Fruit fly (Drosophila melanogaster): ENCODE results near the gene Orco.

Gene Orco

dm6 chr3R:5412987-5413386 is 781 bp upstream of the Orco start:
- TF ChIP-seq sv (GFP tag; optimal IDR thresholded peaks at IDR 0.05) (peak; percentile 21), psq (GFP tag; optimal IDR thresholded peaks at IDR 0.05) (no peak), CrebA (GFP tag; optimal IDR thresholded peaks at IDR 0.05; ENCODE audit: borderline replicate concordance) (no peak)

dm6 chr3R:5403963-5404362 is 8.2 kb downstream of the Orco start, which contains the start of gene CG2663:
CG2663 (minus strand) TSS chr3R:5404135.
- TF ChIP-seq dsf (GFP tag; optimal IDR thresholded peaks at IDR 0.05; ENCODE audit: borderline replicate concordance) (no peak), sage (GFP tag; optimal IDR thresholded peaks at IDR 0.05) (no peak), Hr83 (GFP tag; optimal IDR thresholded peaks at IDR 0.05; ENCODE audit: poor library complexity, severe bottlenecking) (no peak), OdsH (GFP tag; optimal IDR thresholded peaks at IDR 0.05) (no peak), jim (GFP tag; optimal IDR thresholded peaks at IDR 0.05) (no peak), woc (GFP tag; optimal IDR thresholded peaks at IDR 0.05) (no peak), tai (GFP tag; optimal IDR thresholded peaks at IDR 0.05) (no peak), GATAd (GFP tag; optimal IDR thresholded peaks at IDR 0.05) (no peak)

- TF ChIP-seq CG9705 (GFP tag; optimal IDR thresholded peaks at IDR 0.05) (no peak), pan (optimal IDR thresholded peaks at IDR 0.05) (no peak), Hnf4 (GFP tag; optimal IDR thresholded peaks at IDR 0.05) (no peak), dmrt93B (GFP tag; optimal IDR thresholded peaks at IDR 0.05) (no peak), Myc (optimal IDR thresholded peaks at IDR 0.05) (no peak)
Measured at dm6 chr3R:5399096-5399495, 13.1 kb downstream of the Orco start, which contains the start of gene Or83a. Or83a (minus strand) TSS chr3R:5399196.

dm6 chr3R:5395210-5395609 is 17.0 kb downstream of the Orco start:
- TF ChIP-seq dsf (GFP tag; optimal IDR thresholded peaks at IDR 0.05; ENCODE audit: borderline replicate concordance) (no peak), woc (GFP tag; optimal IDR thresholded peaks at IDR 0.05) (no peak), Vsx2 (GFP tag; optimal IDR thresholded peaks at IDR 0.05; ENCODE audit: partially characterized antibody) (no peak), Dif (GFP tag; optimal IDR thresholded peaks at IDR 0.05; ENCODE audit: partially characterized antibody) (no peak), h (GFP tag; optimal IDR thresholded peaks at IDR 0.05) (no peak), Abd-B (GFP tag; optimal IDR thresholded peaks at IDR 0.05) (no peak), GATAd (GFP tag; optimal IDR thresholded peaks at IDR 0.05) (no peak), dl (GFP tag; optimal IDR thresholded peaks at IDR 0.05; ENCODE audit: insufficient read depth in 1 of 2, partially characterized antibody in 2 of 2) (no peak), fru (GFP tag; optimal IDR thresholded peaks at IDR 0.05) (no peak), ey (GFP tag; optimal IDR thresholded peaks at IDR 0.05) (no peak), Sp1 (GFP tag; optimal IDR thresholded peaks at IDR 0.05) (no peak), HLH106 (tag; optimal IDR thresholded peaks at IDR 0.05) (no peak), brk (GFP tag; optimal IDR thresholded peaks at IDR 0.05) (no peak), usp (GFP tag; optimal IDR thresholded peaks at IDR 0.05) (no peak)

- TF ChIP-seq pan (optimal IDR thresholded peaks at IDR 0.05) (no peak), Abd-B (GFP tag; optimal IDR thresholded peaks at IDR 0.05) (no peak), GATAd (GFP tag; optimal IDR thresholded peaks at IDR 0.05) (no peak), Dfd (GFP tag; optimal IDR thresholded peaks at IDR 0.05) (no peak), foxo (GFP tag; optimal IDR thresholded peaks at IDR 0.05) (no peak), HLH106 (tag; optimal IDR thresholded peaks at IDR 0.05) (peak; percentile 8), tai (GFP tag; optimal IDR thresholded peaks at IDR 0.05) (no peak), dsf (GFP tag; optimal IDR thresholded peaks at IDR 0.05; ENCODE audit: borderline replicate concordance) (no peak), Jra (GFP tag; optimal IDR thresholded peaks at IDR 0.05) (no peak), N (GFP tag; optimal IDR thresholded peaks at IDR 0.05) (no peak), CG32264 (GFP tag; optimal IDR thresholded peaks at IDR 0.05) (no peak), lola (GFP tag; optimal IDR thresholded peaks at IDR 0.05) (no peak), br (GFP tag; optimal IDR thresholded peaks at IDR 0.05) (no peak), OdsH (GFP tag; optimal IDR thresholded peaks at IDR 0.05) (peak; percentile 12), CrebA (GFP tag; optimal IDR thresholded peaks at IDR 0.05; ENCODE audit: borderline replicate concordance) (no peak), psq (GFP tag; optimal IDR thresholded peaks at IDR 0.05) (no peak), Dif (GFP tag; optimal IDR thresholded peaks at IDR 0.05; ENCODE audit: partially characterized antibody) (no peak), Hr83 (GFP tag; optimal IDR thresholded peaks at IDR 0.05; ENCODE audit: poor library complexity, severe bottlenecking) (no peak), CG9705 (GFP tag; optimal IDR thresholded peaks at IDR 0.05) (peak; percentile 12), Hr78 (GFP tag; optimal IDR thresholded peaks at IDR 0.05) (no peak), Mio (GFP tag; optimal IDR thresholded peaks at IDR 0.05) (no peak), dl (GFP tag; optimal IDR thresholded peaks at IDR 0.05; ENCODE audit: insufficient read depth in 1 of 2, partially characterized antibody in 2 of 2) (no peak), sage (GFP tag; optimal IDR thresholded peaks at IDR 0.05) (no peak), fru (GFP tag; optimal IDR thresholded peaks at IDR 0.05) (no peak), usp (GFP tag; optimal IDR thresholded peaks at IDR 0.05) (no peak), Sp1 (GFP tag; optimal IDR thresholded peaks at IDR 0.05) (no peak), rgr (GFP tag; optimal IDR thresholded peaks at IDR 0.05) (no peak), woc (GFP tag; optimal IDR thresholded peaks at IDR 0.05) (no peak), h (GFP tag; optimal IDR thresholded peaks at IDR 0.05) (peak; percentile 18)
Measured at dm6 chr3R:5393742-5394391, 18.3 kb downstream of the Orco start, which contains the start of gene CG1172. CG1172 (plus strand) TSS chr3R:5393922.

All from whole organism, wandering third instar larva.